Worm (Caenorhabditis elegans) whole organism, early embryonic: ENCODE measurements around the gene aakg-1.

Experiments used
- ama-1 ChIP-seq: fragments of 150-350 bp; optimal IDR thresholded peaks from 2 replicates; lab custom pipeline; 2014
- ets-7 ChIP-seq: sonication (generic microtip); optimal IDR thresholded peaks from 2 replicates; lab custom pipeline; 2016; ENCODE audit warnings: missing genotype, missing genetic modification characterization, missing compliant biosample characterization
- hmbx-1 ChIP-seq: sonication (generic microtip); optimal IDR thresholded peaks from 2 replicates; lab custom pipeline; 2016; ENCODE audit warnings: mild to moderate bottlenecking, missing genetic modification characterization, missing compliant biosample characterization
- hnd-1 ChIP-seq: sonication (generic microtip); optimal IDR thresholded peaks from 2 replicates; lab custom pipeline; 2016; ENCODE audit warnings: missing genetic modification characterization, missing compliant biosample characterization
- tra-4 ChIP-seq: sonication (generic microtip); optimal IDR thresholded peaks from 2 replicates; lab custom pipeline; 2017; ENCODE audit warnings: missing genetic modification characterization, missing compliant biosample characterization

DNA sequence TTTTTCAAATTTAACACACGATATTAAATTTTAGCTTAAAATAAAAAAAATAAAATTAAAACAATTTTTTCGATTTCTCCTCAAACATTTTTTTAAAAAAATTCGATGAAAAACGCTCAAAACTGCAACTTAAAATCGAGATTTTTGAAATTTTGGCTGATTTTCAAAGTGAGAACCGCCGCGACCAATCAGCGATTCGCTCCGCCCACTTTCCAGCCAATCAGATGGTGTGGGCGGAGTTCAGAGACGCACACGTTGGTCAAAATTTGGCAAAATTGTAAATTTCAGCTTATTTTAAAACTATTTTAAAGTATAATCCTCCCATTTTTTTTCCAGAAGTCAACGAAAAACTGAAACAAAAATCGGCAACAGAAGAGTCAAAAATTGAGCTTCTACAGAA lies 64.7 kb downstream of the aakg-1 start:
- TF ChIP-seq ets-7 (tag; lab: Kevin White, UChicago) = no peak
- no peak for TF ChIP-seq ama-1 (lab: Kevin White, UChicago)
- no peak for TF ChIP-seq tra-4 (tag; lab: Kevin White, UChicago)
- no peak for TF ChIP-seq hmbx-1 (tag; lab: Kevin White, UChicago)
- TF ChIP-seq hnd-1 = no peak
